In genomic region chrIII:3116969-3117368, ce11 we compare ENCODE assay signal across 1 worm cellular context.
A peak's percentile ranks its signal among the peaks of the same experiment; 100 is the strongest.
TF ChIP-seq lines count a peak whose summit lies in the region.

No protein-coding gene starts in this region.

TF ChIP-seq in whole organism, L4 larva, 104 proteins besides CTCF, POLR2A, EP300 and RAD21 (continued from another document):
- no peak for TF ChIP-seq nhr-6 (tag; optimal IDR thresholded peaks at IDR 0.05; lab: Kevin White, UChicago)
- peak; percentile 16 for TF ChIP-seq nhr-102 (tag; optimal IDR thresholded peaks at IDR 0.05; lab: Kevin White, UChicago)
- TF ChIP-seq zfp-3 (GFP tag; conservative IDR thresholded peaks at IDR 0.05; lab: Robert Waterston, UW), result no peak
- TF ChIP-seq hlh-11 (tag; optimal IDR thresholded peaks at IDR 0.05; lab: Kevin White, UChicago), result peak; percentile 62
- no peak for TF ChIP-seq dmd-9 (GFP tag; IDR thresholded peaks at IDR 0.05; lab: Robert Waterston, UW)
- no peak for TF ChIP-seq saeg-2 (GFP tag; IDR thresholded peaks at IDR 0.05; lab: Robert Waterston, UW)
- no peak for TF ChIP-seq ceh-44 (GFP tag; IDR thresholded peaks at IDR 0.05; lab: Robert Waterston, UW)
- TF ChIP-seq Y105C5A.15 (GFP tag; IDR thresholded peaks at IDR 0.05; lab: Robert Waterston, UW), result no peak
- TF ChIP-seq nhr-48 (tag; optimal IDR thresholded peaks at IDR 0.05; lab: Kevin White, UChicago), result peak; percentile 20
- no peak for TF ChIP-seq daf-12 (tag; optimal IDR thresholded peaks at IDR 0.05; lab: Kevin White, UChicago)
- peak; percentile 13 for TF ChIP-seq hlh-30 (tag; optimal IDR thresholded peaks at IDR 0.05; lab: Kevin White, UChicago; ENCODE audit: insufficient read depth)
- peak; percentile 80 for TF ChIP-seq dve-1 (tag; optimal IDR thresholded peaks at IDR 0.05; lab: Kevin White, UChicago; ENCODE audit: insufficient read depth)
- TF ChIP-seq ztf-7 (tag; optimal IDR thresholded peaks at IDR 0.05; lab: Kevin White, UChicago), result no peak
- no peak for TF ChIP-seq lsy-2 (tag; optimal IDR thresholded peaks at IDR 0.05; lab: Kevin White, UChicago)
- TF ChIP-seq D1046.2 (GFP tag; IDR thresholded peaks at IDR 0.05; lab: Robert Waterston, UW), result no peak
- no peak for TF ChIP-seq sdz-12 (GFP tag; optimal IDR thresholded peaks at IDR 0.05; lab: Kevin White, UChicago)
- TF ChIP-seq skn-1 (tag; optimal IDR thresholded peaks at IDR 0.05; lab: Kevin White, UChicago), result no peak
- no peak for TF ChIP-seq dmd-8 (GFP tag; IDR thresholded peaks at IDR 0.05; lab: Robert Waterston, UW)
- no peak for TF ChIP-seq lin-1 (GFP tag; IDR thresholded peaks at IDR 0.05; lab: Robert Waterston, UW)
- no peak for TF ChIP-seq T20F7.1 (GFP tag; optimal IDR thresholded peaks at IDR 0.05; lab: Kevin White, UChicago)
- TF ChIP-seq daf-19 (GFP tag; conservative IDR thresholded peaks at IDR 0.05; lab: Robert Waterston, UW), result no peak
- no peak for TF ChIP-seq lir-3 (tag; optimal IDR thresholded peaks at IDR 0.05; lab: Kevin White, UChicago)
- TF ChIP-seq hif-1 (tag; optimal IDR thresholded peaks at IDR 0.05; lab: Kevin White, UChicago), result peak in 1 of 2 experiments; percentile 81
